Worm (Caenorhabditis elegans) whole organism, young adult: ENCODE results near the gene kap-1.
A peak's percentile ranks its signal among the peaks of the same experiment; 100 is the strongest.

Experiments used
- B0019.2 ChIP-seq: fragments of 200-800 bp; sonication (Bioruptor generic); conservative IDR thresholded peaks from 2 replicates; pipeline ENCODE4 v1.3.6; 2022; ENCODE audit warnings: missing genetic modification reagents, missing genetic modification characterization, missing compliant biosample characterization
- B0336.3 ChIP-seq: fragments of 200-800 bp; sonication (Bioruptor generic); IDR thresholded peaks from 2 replicates; pipeline ENCODE4 v1.3.6; 2022; ENCODE audit warnings: missing genetic modification characterization, missing compliant biosample characterization
- C06A6.2 ChIP-seq: fragments of 200-800 bp; sonication (Bioruptor generic); conservative IDR thresholded peaks from 2 replicates; pipeline ENCODE4 v1.3.6; 2022; ENCODE audit warnings: missing genetic modification characterization, missing compliant biosample characterization
- C17E4.6 ChIP-seq: fragments of 200-800 bp; sonication (Bioruptor generic); IDR thresholded peaks from 2 replicates; pipeline ENCODE4 v1.3.6; 2022; ENCODE audit warnings: missing genetic modification reagents, missing genetic modification characterization, missing compliant biosample characterization
- F22D6.2 ChIP-seq: sonication (generic microtip); optimal IDR thresholded peaks from 2 replicates; lab custom pipeline; 2016; ENCODE audit warnings: mild to moderate bottlenecking, missing genetic modification characterization, missing compliant biosample characterization
- F23B12.7 ChIP-seq: sonication (generic microtip); optimal IDR thresholded peaks from 2 replicates; lab custom pipeline; 2017; ENCODE audit warnings: missing genetic modification characterization, mild to moderate bottlenecking, missing compliant biosample characterization, antibody characterized with exemption, moderate library complexity; ENCODE audit not compliant: insufficient read depth
- F49E8.2 ChIP-seq: sonication (generic microtip); optimal IDR thresholded peaks from 3 replicates; lab custom pipeline; 2017; ENCODE audit warnings: missing genetic modification characterization, mild to moderate bottlenecking, missing compliant biosample characterization, antibody characterized with exemption, moderate library complexity; ENCODE audit not compliant: insufficient read depth
- F55B11.4 ChIP-seq: sonication (generic microtip); optimal IDR thresholded peaks from 2 replicates; lab custom pipeline; 2016; ENCODE audit warnings: missing compliant biosample characterization, missing genetic modification characterization, borderline replicate concordance; ENCODE audit not compliant: insufficient read depth
- F57C9.4 ChIP-seq: sonication (generic microtip); optimal IDR thresholded peaks from 2 replicates; lab custom pipeline; 2017; ENCODE audit warnings: mild to moderate bottlenecking, missing genetic modification characterization, missing compliant biosample characterization
- K11D2.4 ChIP-seq: fragments of 200-800 bp; sonication (Bioruptor generic); IDR thresholded peaks from 2 replicates; pipeline ENCODE4 v1.3.6; 2022; ENCODE audit warnings: missing genetic modification reagents, missing genetic modification characterization, missing compliant biosample characterization
- K12H6.12 ChIP-seq: fragments of 200-800 bp; sonication (Bioruptor generic); optimal IDR thresholded peaks from 2 replicates; lab custom pipeline; 2018; ENCODE audit warnings: mild to moderate bottlenecking, missing genetic modification characterization, missing compliant biosample characterization
- Y53F4B.3 ChIP-seq: fragments of 200-800 bp; sonication (Bioruptor generic); IDR thresholded peaks from 2 replicates; pipeline ENCODE4 v1.3.6; 2022; ENCODE audit warnings: missing genetic modification reagents, missing genetic modification characterization, missing compliant biosample characterization
- Y53G8AR.9 ChIP-seq: fragments of 200-800 bp; sonication (Bioruptor generic); conservative IDR thresholded peaks from 2 replicates; pipeline ENCODE4 v1.3.6; 2022; ENCODE audit warnings: missing genetic modification reagents, missing genetic modification characterization, missing compliant biosample characterization
- Y79H2A.3 ChIP-seq: fragments of 200-800 bp; sonication (Bioruptor generic); conservative IDR thresholded peaks from 2 replicates; pipeline ENCODE4 v1.3.6; 2022; ENCODE audit warnings: missing genetic modification reagents, missing genetic modification characterization, missing compliant biosample characterization
- Y95B8A.8 ChIP-seq: fragments of 200-800 bp; sonication (Bioruptor generic); IDR thresholded peaks from 2 replicates; pipeline ENCODE4 v1.3.6; 2022; ENCODE audit warnings: missing genetic modification reagents, missing genetic modification characterization, missing compliant biosample characterization
- ZK185.1 ChIP-seq: sonication (generic microtip); optimal IDR thresholded peaks from 2 replicates; lab custom pipeline; 2016; ENCODE audit warnings: mild to moderate bottlenecking, missing genetic modification characterization, missing compliant biosample characterization; ENCODE audit not compliant: poor library complexity, severe bottlenecking
- aptf-2 ChIP-seq: fragments of 200-800 bp; sonication (Bioruptor generic); conservative IDR thresholded peaks from 2 replicates; pipeline ENCODE4 v1.3.6; 2022; ENCODE audit warnings: missing genetic modification reagents, missing genetic modification characterization, missing compliant biosample characterization
- athp-1 ChIP-seq: sonication (generic microtip); optimal IDR thresholded peaks from 2 replicates; lab custom pipeline; 2017; ENCODE audit warnings: mild to moderate bottlenecking, missing genetic modification characterization, missing compliant biosample characterization
- attf-3 ChIP-seq: fragments of 200-800 bp; sonication (Bioruptor generic); conservative IDR thresholded peaks from 2 replicates; pipeline ENCODE4 v1.3.6; 2022; ENCODE audit warnings: missing genetic modification reagents, missing genetic modification characterization, missing compliant biosample characterization
- bed-1 ChIP-seq: fragments of 200-800 bp; sonication (Bioruptor generic); IDR thresholded peaks from 2 replicates; pipeline ENCODE4 v1.3.6; 2022; ENCODE audit warnings: missing genetic modification reagents, missing genetic modification characterization, missing compliant biosample characterization
- cebp-2 ChIP-seq: fragments of 200-800 bp; sonication (Bioruptor generic); IDR thresholded peaks from 2 replicates; pipeline ENCODE4 v1.3.6; 2022; ENCODE audit warnings: missing genetic modification characterization, missing compliant biosample characterization
- chd-7 ChIP-seq: sonication (generic microtip); optimal IDR thresholded peaks from 2 replicates; lab custom pipeline; 2016; ENCODE audit warnings: mild to moderate bottlenecking, missing genetic modification characterization, moderate library complexity, missing compliant biosample characterization
- egrh-3 ChIP-seq: fragments of 200-800 bp; sonication (Bioruptor generic); IDR thresholded peaks from 2 replicates; pipeline ENCODE4 v1.3.6; 2022; ENCODE audit warnings: missing genetic modification reagents, missing genetic modification characterization, missing compliant biosample characterization
- ets-4 ChIP-seq: fragments of 200-800 bp; sonication (Bioruptor generic); optimal IDR thresholded peaks from 2 replicates; lab custom pipeline; 2018; ENCODE audit warnings: mild to moderate bottlenecking, missing genetic modification characterization, missing compliant biosample characterization
- him-1 ChIP-seq: sonication (generic microtip); optimal IDR thresholded peaks from 2 replicates; lab custom pipeline; 2016; ENCODE audit warnings: missing genotype, missing genetic modification reagents, missing genetic modification characterization, missing compliant biosample characterization
- hlh-26 ChIP-seq: fragments of 200-800 bp; sonication (Bioruptor generic); conservative IDR thresholded peaks from 2 replicates; pipeline ENCODE4 v1.3.6; 2022; ENCODE audit warnings: missing genetic modification reagents, missing genetic modification characterization, missing compliant biosample characterization
- hmg-20 ChIP-seq: fragments of 200-800 bp; sonication (Bioruptor generic); IDR thresholded peaks from 2 replicates; pipeline ENCODE4 v1.3.6; 2022; ENCODE audit warnings: missing genetic modification reagents, missing genetic modification characterization, missing compliant biosample characterization
- let-526 ChIP-seq: fragments of 200-800 bp; sonication (Bioruptor generic); IDR thresholded peaks from 2 replicates; pipeline ENCODE4 v1.3.6; 2022; ENCODE audit warnings: missing genetic modification reagents, missing genetic modification characterization, missing compliant biosample characterization
- lin-26 ChIP-seq: fragments of 200-800 bp; sonication (Bioruptor generic); IDR thresholded peaks from 2 replicates; pipeline ENCODE4 v1.3.6; 2022; ENCODE audit warnings: missing genetic modification reagents, missing genetic modification characterization, missing compliant biosample characterization
- lin-54 ChIP-seq: fragments of 200-800 bp; sonication (Bioruptor generic); optimal IDR thresholded peaks from 2 replicates; lab custom pipeline; 2018; ENCODE audit warnings: mild to moderate bottlenecking, missing genetic modification characterization, missing compliant biosample characterization
- lsl-1 ChIP-seq: fragments of 200-800 bp; sonication (Bioruptor generic); optimal IDR thresholded peaks from 2 replicates; lab custom pipeline; 2018; ENCODE audit warnings: mild to moderate bottlenecking, missing genetic modification characterization, moderate library complexity, missing compliant biosample characterization
- madf-10 ChIP-seq: sonication (generic microtip); optimal IDR thresholded peaks from 2 replicates; lab custom pipeline; 2016; ENCODE audit warnings: mild to moderate bottlenecking, missing genetic modification characterization, missing compliant biosample characterization
- madf-8 ChIP-seq: fragments of 200-800 bp; sonication (Bioruptor generic); conservative IDR thresholded peaks from 2 replicates; pipeline ENCODE4 v1.3.6; 2022; ENCODE audit warnings: missing genetic modification reagents, missing genetic modification characterization, missing compliant biosample characterization
- mcd-1 ChIP-seq: fragments of 200-800 bp; sonication (Bioruptor generic); IDR thresholded peaks from 2 replicates; pipeline ENCODE4 v1.3.6; 2022; ENCODE audit warnings: missing genetic modification reagents, missing genetic modification characterization, missing compliant biosample characterization
- mel-28 ChIP-seq: sonication (generic microtip); optimal IDR thresholded peaks from 2 replicates; lab custom pipeline; 2016; ENCODE audit warnings: borderline replicate concordance, mild to moderate bottlenecking, missing genetic modification characterization, missing compliant biosample characterization
- nfya-1 ChIP-seq: sonication (generic microtip); optimal IDR thresholded peaks from 2 replicates; lab custom pipeline; 2017; ENCODE audit warnings: antibody characterized with exemption, missing compliant biosample characterization, missing genetic modification characterization, borderline replicate concordance; ENCODE audit not compliant: insufficient read depth
- rcor-1 ChIP-seq: fragments of 200-800 bp; sonication (Bioruptor generic); IDR thresholded peaks from 2 replicates; pipeline ENCODE4 v1.3.6; 2022; ENCODE audit warnings: missing genetic modification reagents, missing genetic modification characterization, missing compliant biosample characterization
- rec-8 ChIP-seq, 2 experiments: sonication (generic microtip); optimal IDR thresholded peaks; 2 replicates each; lab custom pipeline; 2016; ENCODE audit warnings: mild to moderate bottlenecking in 2 of 2, missing genetic modification characterization in 2 of 2, missing genetic modification reagents in 2 of 2, missing genotype in 2 of 2, missing biosample characterization in 1 of 2, missing compliant biosample characterization in 1 of 2, moderate library complexity in 1 of 2
- repo-1 ChIP-seq: sonication (generic microtip); optimal IDR thresholded peaks from 2 replicates; lab custom pipeline; 2017; ENCODE audit warnings: mild to moderate bottlenecking, missing genetic modification characterization, missing compliant biosample characterization
- rpc-1 ChIP-seq, 2 experiments: fragments of 150-350 bp in 1 of 2; sonication (generic microtip) in 1 of 2; optimal IDR thresholded peaks; 2 replicates each; lab custom pipeline; 2014 to 2018; ENCODE audit warnings: missing biosample characterization in 1 of 2, missing genetic modification characterization in 1 of 2, missing genetic modification reagents in 1 of 2, missing genotype in 1 of 2
- sea-2 ChIP-seq: fragments of 200-800 bp; sonication (Bioruptor generic); IDR thresholded peaks from 2 replicates; pipeline ENCODE4 v1.3.6; 2022; ENCODE audit warnings: missing genetic modification characterization, missing compliant biosample characterization
- snpc-1.1 ChIP-seq: sonication (generic microtip); optimal IDR thresholded peaks from 2 replicates; lab custom pipeline; 2017; ENCODE audit warnings: missing genetic modification characterization, mild to moderate bottlenecking, missing compliant biosample characterization, antibody characterized with exemption, moderate library complexity, missing genotype, missing genetic modification reagents; ENCODE audit not compliant: insufficient read depth
- somi-1 ChIP-seq: fragments of 200-800 bp; sonication (Bioruptor generic); optimal IDR thresholded peaks from 2 replicates; lab custom pipeline; 2018; ENCODE audit warnings: mild to moderate bottlenecking, missing genetic modification characterization, missing compliant biosample characterization
- sptf-2 ChIP-seq: fragments of 200-800 bp; sonication (Bioruptor generic); optimal IDR thresholded peaks from 2 replicates; lab custom pipeline; 2018; ENCODE audit warnings: mild to moderate bottlenecking, missing genetic modification characterization, missing compliant biosample characterization
- tbx-9 ChIP-seq: sonication (generic microtip); optimal IDR thresholded peaks from 2 replicates; lab custom pipeline; 2016; ENCODE audit warnings: borderline replicate concordance, missing genetic modification characterization, inconsistent platforms, missing compliant biosample characterization
- ztf-28 ChIP-seq: fragments of 200-800 bp; sonication (Bioruptor generic); IDR thresholded peaks from 2 replicates; pipeline ENCODE4 v1.3.6; 2022; ENCODE audit warnings: missing genetic modification reagents, missing genetic modification characterization, missing compliant biosample characterization
- ztf-3 ChIP-seq: fragments of 200-800 bp; sonication (Bioruptor generic); optimal IDR thresholded peaks from 2 replicates; lab custom pipeline; 2018; ENCODE audit warnings: mild to moderate bottlenecking, missing genetic modification characterization, missing compliant biosample characterization

Gene kap-1

DNA sequence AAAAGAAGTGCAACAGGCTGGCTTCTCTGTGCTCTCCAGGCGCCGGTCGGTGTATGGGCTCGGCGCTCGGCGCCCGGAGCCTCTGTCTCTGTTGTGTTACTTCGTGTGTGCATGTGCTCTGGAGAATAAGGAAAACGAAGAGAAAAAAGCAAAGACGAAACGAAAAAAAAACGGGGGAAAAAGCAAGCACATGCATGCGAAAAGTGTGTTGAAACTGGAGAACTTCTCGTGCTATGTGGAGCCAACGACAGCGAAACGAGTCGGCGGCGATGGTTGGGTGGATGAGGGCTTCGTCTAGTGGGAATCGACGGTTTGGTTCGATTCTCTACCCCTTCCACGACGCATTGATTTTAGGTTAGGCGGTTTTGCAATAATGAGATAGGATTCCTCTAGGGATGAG lies 48.7 kb downstream of the kap-1 start (continued):
- peak; percentile 8; the same call in 1 of the 2 replicates for TF ChIP-seq egrh-3 (GFP tag; lab: Robert Waterston, UW)
- TF ChIP-seq rec-8 (tag; optimal IDR thresholded peaks at IDR 0.05; lab: Kevin White, UChicago), result peak in 1 of 2 experiments; percentile 21
- TF ChIP-seq chd-7 (tag; lab: Kevin White, UChicago), result peak; percentile 8
- TF ChIP-seq somi-1 (GFP tag; lab: Kevin White, UChicago), result no peak
- no peak for TF ChIP-seq cebp-2 (GFP tag; lab: Robert Waterston, UW)
- TF ChIP-seq ets-4, result peak; percentile 13
- no peak for TF ChIP-seq K11D2.4 (GFP tag; lab: Robert Waterston, UW)
- TF ChIP-seq madf-10 (tag; lab: Kevin White, UChicago), result peak; percentile 53
- no peak for TF ChIP-seq athp-1 (tag; lab: Kevin White, UChicago)
- peak; percentile 44 for TF ChIP-seq F22D6.2 (tag; lab: Kevin White, UChicago)
- no peak; the same call in 1 of the 2 replicates for TF ChIP-seq let-526 (GFP tag; lab: Robert Waterston, UW)
- no peak for TF ChIP-seq nfya-1 (tag; lab: Kevin White, UChicago)
- TF ChIP-seq him-1, result no peak
- TF ChIP-seq snpc-1.1 (tag; lab: Kevin White, UChicago), result no peak
- no peak for TF ChIP-seq hmg-20 (GFP tag; lab: Robert Waterston, UW)
- TF ChIP-seq ztf-28 (GFP tag; lab: Robert Waterston, UW), result no peak
- no peak for TF ChIP-seq F49E8.2
- TF ChIP-seq B0019.2 (GFP tag; lab: Robert Waterston, UW), result no peak
- no peak for TF ChIP-seq Y79H2A.3 (GFP tag; lab: Robert Waterston, UW)
- TF ChIP-seq ztf-3 (GFP tag; lab: Kevin White, UChicago), result no peak
- no peak for TF ChIP-seq rcor-1 (GFP tag; lab: Robert Waterston, UW)
- TF ChIP-seq mel-28 (tag; lab: Kevin White, UChicago), result no peak
- TF ChIP-seq sea-2 (GFP tag; lab: Robert Waterston, UW), result no peak
- no peak for TF ChIP-seq hlh-26 (GFP tag; lab: Robert Waterston, UW)
- no peak for TF ChIP-seq Y53F4B.3 (GFP tag; lab: Robert Waterston, UW)
- TF ChIP-seq F57C9.4 (tag; lab: Kevin White, UChicago), result no peak
- no peak for TF ChIP-seq bed-1 (GFP tag; lab: Robert Waterston, UW)
- no peak for TF ChIP-seq C17E4.6 (GFP tag; lab: Robert Waterston, UW)
- no peak for TF ChIP-seq ZK185.1 (tag; lab: Kevin White, UChicago)
- TF ChIP-seq lin-54 (GFP tag; lab: Kevin White, UChicago), result peak; percentile 6
- TF ChIP-seq repo-1 (tag; lab: Kevin White, UChicago), result peak; percentile 86
- peak; percentile 35 for TF ChIP-seq K12H6.12 (tag; lab: Kevin White, UChicago)
- TF ChIP-seq F55B11.4 (tag; lab: Kevin White, UChicago), result no peak
- TF ChIP-seq Y53G8AR.9 (GFP tag; lab: Robert Waterston, UW), result no peak
- TF ChIP-seq sptf-2 (GFP tag; lab: Kevin White, UChicago), result no peak
- TF ChIP-seq aptf-2 (GFP tag; lab: Robert Waterston, UW), result no peak
- TF ChIP-seq madf-8 (GFP tag; lab: Robert Waterston, UW), result no peak
- TF ChIP-seq rpc-1 (optimal IDR thresholded peaks at IDR 0.05; lab: Kevin White, UChicago), result peak; percentile 58
- TF ChIP-seq rpc-1 (tag; optimal IDR thresholded peaks at IDR 0.05; lab: Kevin White, UChicago), result peak; percentile 53
- TF ChIP-seq tbx-9 (tag; lab: Kevin White, UChicago), result no peak
- TF ChIP-seq lsl-1 (GFP tag; lab: Kevin White, UChicago), result no peak
- no peak for TF ChIP-seq Y95B8A.8 (GFP tag; lab: Robert Waterston, UW)
- no peak for TF ChIP-seq mcd-1
- TF ChIP-seq C06A6.2 (GFP tag; lab: Robert Waterston, UW), result no peak; the same call in 1 of the 2 replicates
- 0 out of 2 replicates have a peak, but pooled peaks have one; percentile 36 for TF ChIP-seq lin-26 (GFP tag; lab: Robert Waterston, UW)
- no peak for TF ChIP-seq attf-3 (GFP tag; lab: Robert Waterston, UW)
- peak; percentile 64; the same call in 1 of the 2 replicates for TF ChIP-seq B0336.3
- peak; percentile 8 for TF ChIP-seq F23B12.7 (tag; lab: Kevin White, UChicago)
